Fruit fly (Drosophila melanogaster) whole organism, embryonic: ENCODE measurements around the gene Gclc.

Experiments used
- ATbp ChIP-seq: fragments of 200-800 bp; sonication (Bioruptor generic); optimal IDR thresholded peaks from 2 replicates; lab custom pipeline; 2017; ENCODE audit warnings: missing biosample characterization, mild to moderate bottlenecking, missing genetic modification characterization, missing genetic modification reagents
- Antp ChIP-seq: fragments of 200-800 bp; sonication (Bioruptor generic); optimal IDR thresholded peaks from 3 replicates; lab custom pipeline; 2016; ENCODE audit warnings: missing biosample characterization, missing genetic modification characterization
- Asciz ChIP-seq: fragments of 200-800 bp; sonication (Bioruptor generic); optimal IDR thresholded peaks from 2 replicates; lab custom pipeline; 2017; ENCODE audit warnings: missing biosample characterization, mild to moderate bottlenecking, missing genetic modification characterization, missing genetic modification reagents
- Atf-2 ChIP-seq: fragments of 200-800 bp; sonication (Bioruptor generic); optimal IDR thresholded peaks from 2 replicates; lab custom pipeline; 2016; ENCODE audit warnings: missing biosample characterization, missing genetic modification characterization
- Bdp1 ChIP-seq: fragments of 200-800 bp; sonication (Bioruptor generic); optimal IDR thresholded peaks from 3 replicates; lab custom pipeline; 2016; ENCODE audit warnings: missing biosample characterization, missing genetic modification characterization
- CG10565 ChIP-seq: fragments of 200-800 bp; sonication (Bioruptor generic); optimal IDR thresholded peaks from 3 replicates; lab custom pipeline; 2016; ENCODE audit warnings: missing biosample characterization, mild to moderate bottlenecking, missing genetic modification characterization
- CG10654 ChIP-seq: fragments of 200-800 bp; sonication (Bioruptor generic); optimal IDR thresholded peaks from 2 replicates; lab custom pipeline; 2016; ENCODE audit warnings: missing biosample characterization, missing genetic modification characterization
- CG11456 ChIP-seq: fragments of 200-800 bp; sonication (Bioruptor generic); IDR thresholded peaks from 3 replicates; pipeline ENCODE4 v1.3.6; 2022; ENCODE audit warnings: missing biosample characterization, missing genetic modification characterization
- CG11504 ChIP-seq: fragments of 200-800 bp; sonication (Bioruptor generic); optimal IDR thresholded peaks from 3 replicates; lab custom pipeline; 2019; ENCODE audit warnings: missing biosample characterization, mild to moderate bottlenecking, missing genetic modification characterization, moderate library complexity
- CG12071 ChIP-seq: fragments of 200-800 bp; sonication (Bioruptor generic); optimal IDR thresholded peaks from 3 replicates; lab custom pipeline; 2018; ENCODE audit warnings: missing biosample characterization, mild to moderate bottlenecking, missing genetic modification characterization
- CG13296 ChIP-seq: fragments of 200-800 bp; sonication (Bioruptor generic); optimal IDR thresholded peaks from 3 replicates; lab custom pipeline; 2018; ENCODE audit warnings: missing biosample characterization, mild to moderate bottlenecking, missing genetic modification characterization
- CG14860 ChIP-seq: fragments of 200-800 bp; sonication (Bioruptor generic); IDR thresholded peaks from 3 replicates; pipeline ENCODE4 v1.3.6; 2022; ENCODE audit warnings: missing biosample characterization, missing genetic modification characterization; ENCODE audit not compliant: partially characterized antibody
- CG15011 ChIP-seq: fragments of 200-800 bp; sonication (Bioruptor generic); optimal IDR thresholded peaks from 3 replicates; lab custom pipeline; 2018; ENCODE audit warnings: missing biosample characterization, mild to moderate bottlenecking, missing genetic modification characterization
- CG15479 ChIP-seq: fragments of 200-800 bp; sonication (Bioruptor generic); optimal IDR thresholded peaks from 3 replicates; lab custom pipeline; 2019; ENCODE audit warnings: missing biosample characterization, mild to moderate bottlenecking, missing genetic modification characterization, moderate library complexity
- CG16863 ChIP-seq: fragments of 200-800 bp; sonication (Bioruptor generic); optimal IDR thresholded peaks from 3 replicates; lab custom pipeline; 2016; ENCODE audit warnings: missing biosample characterization, missing genetic modification characterization
- CG17359 ChIP-seq: fragments of 200-800 bp; sonication (Bioruptor generic); optimal IDR thresholded peaks from 3 replicates; lab custom pipeline; 2018; ENCODE audit warnings: missing biosample characterization, mild to moderate bottlenecking, missing genetic modification characterization, moderate library complexity
- CG17829 ChIP-seq: fragments of 200-800 bp; optimal IDR thresholded peaks from 2 replicates; lab custom pipeline; 2019; ENCODE audit warnings: missing biosample characterization, mild to moderate bottlenecking, missing genetic modification characterization, moderate library complexity
- CG3995 ChIP-seq: fragments of 200-800 bp; sonication (Bioruptor generic); optimal IDR thresholded peaks from 3 replicates; lab custom pipeline; 2016; ENCODE audit warnings: missing biosample characterization, missing genetic modification characterization
- CG42726 ChIP-seq: fragments of 200-800 bp; sonication (Bioruptor generic); IDR thresholded peaks from 2 replicates; pipeline ENCODE4 v1.3.6; 2022; ENCODE audit warnings: missing biosample characterization, missing genetic modification characterization; ENCODE audit not compliant: partially characterized antibody
- CG4282 ChIP-seq: fragments of 200-800 bp; sonication (Bioruptor generic); optimal IDR thresholded peaks from 2 replicates; lab custom pipeline; 2016; ENCODE audit warnings: missing biosample characterization, missing genetic modification characterization
- CG6689 ChIP-seq: fragments of 200-800 bp; sonication (Bioruptor generic); IDR thresholded peaks from 2 replicates; pipeline ENCODE4 v1.3.6; 2022; ENCODE audit warnings: missing biosample characterization, missing genetic modification characterization
- CG7556 ChIP-seq: fragments of 200-800 bp; sonication (Bioruptor generic); optimal IDR thresholded peaks from 2 replicates; lab custom pipeline; 2017; ENCODE audit warnings: missing biosample characterization, mild to moderate bottlenecking, missing genetic modification characterization
- CG7987 ChIP-seq: fragments of 200-800 bp; sonication (Bioruptor generic); optimal IDR thresholded peaks from 2 replicates; lab custom pipeline; 2018; ENCODE audit warnings: missing biosample characterization, mild to moderate bottlenecking, missing genetic modification characterization, moderate library complexity
- D ChIP-seq, 2 experiments: fragments of 200-800 bp in 1 of 2; fragments of >200 bp in 1 of 2; sonication (Bioruptor generic) in 1 of 2; optimal IDR thresholded peaks; 2 replicates in 1 of 2; 3 replicates in 1 of 2; lab custom pipeline; 2017; ENCODE audit warnings: mild to moderate bottlenecking in 1 of 2, missing biosample characterization in 1 of 2, missing genetic modification characterization in 1 of 2, missing genetic modification reagents in 1 of 2
- HHEX ChIP-seq: fragments of 200-800 bp; sonication (Bioruptor generic); optimal IDR thresholded peaks from 3 replicates; lab custom pipeline; 2017; ENCODE audit warnings: missing biosample characterization, mild to moderate bottlenecking, missing genetic modification characterization, missing genetic modification reagents
- Hsf ChIP-seq: fragments of 200-800 bp; sonication (Bioruptor generic); optimal IDR thresholded peaks from 3 replicates; lab custom pipeline; 2016; ENCODE audit warnings: missing biosample characterization, missing genetic modification characterization
- Lhr ChIP-seq: fragments of 200-800 bp; sonication (Bioruptor generic); optimal IDR thresholded peaks from 3 replicates; lab custom pipeline; 2017; ENCODE audit warnings: mild to moderate bottlenecking, missing biosample characterization, missing genetic modification reagents, missing genetic modification characterization
- Mad ChIP-seq: fragments of 200-800 bp; sonication (Bioruptor generic); optimal IDR thresholded peaks from 2 replicates; lab custom pipeline; 2016; ENCODE audit warnings: missing biosample characterization, missing genetic modification characterization
- Meics ChIP-seq: fragments of 200-800 bp; sonication (Bioruptor generic); optimal IDR thresholded peaks from 2 replicates; lab custom pipeline; 2017; ENCODE audit warnings: missing biosample characterization, mild to moderate bottlenecking, missing genetic modification characterization
- NC2α ChIP-seq: fragments of 200-800 bp; sonication (Bioruptor generic); optimal IDR thresholded peaks from 2 replicates; lab custom pipeline; 2016; ENCODE audit warnings: missing biosample characterization, missing genetic modification characterization
- NfI ChIP-seq: fragments of 200-800 bp; sonication (Bioruptor generic); optimal IDR thresholded peaks from 3 replicates; lab custom pipeline; 2018; ENCODE audit warnings: missing biosample characterization, mild to moderate bottlenecking, missing genetic modification characterization, moderate library complexity
- Opbp ChIP-seq: fragments of 200-800 bp; sonication (Bioruptor generic); IDR thresholded peaks from 3 replicates; pipeline ENCODE4 v1.3.6; 2022; ENCODE audit warnings: missing biosample characterization, missing genetic modification characterization; ENCODE audit not compliant: partially characterized antibody
- Ptx1 ChIP-seq: fragments of 200-800 bp; sonication (Bioruptor generic); IDR thresholded peaks from 2 replicates; pipeline ENCODE4 v1.3.6; 2022; ENCODE audit warnings: missing biosample characterization, missing genetic modification characterization
- Trl ChIP-seq, 3 experiments: fragments of >200 bp in 2 of 3; fragments of 200-800 bp in 1 of 3; sonication (Bioruptor generic) in 1 of 3; optimal IDR thresholded peaks; 2 replicates in 1 of 3; 3 replicates in 2 of 3; lab custom pipeline; 2016 to 2017; ENCODE audit warnings: missing biosample characterization in 1 of 3, missing genetic modification characterization in 1 of 3
- ase ChIP-seq: fragments of 200-800 bp; sonication (Bioruptor generic); IDR thresholded peaks from 3 replicates; pipeline ENCODE4 v1.3.6; 2022; ENCODE audit warnings: missing biosample characterization, missing genetic modification characterization
- cwo ChIP-seq: fragments of 200-800 bp; sonication (Bioruptor generic); optimal IDR thresholded peaks from 3 replicates; lab custom pipeline; 2017; ENCODE audit warnings: missing biosample characterization, missing genetic modification characterization, mild to moderate bottlenecking, moderate library complexity, missing genetic modification reagents
- disco-r ChIP-seq: fragments of 200-800 bp; sonication (Bioruptor generic); optimal IDR thresholded peaks from 2 replicates; lab custom pipeline; 2016; ENCODE audit warnings: missing biosample characterization, missing genetic modification characterization
- dpn ChIP-seq, 2 experiments: fragments of 200-800 bp; sonication (Bioruptor generic); optimal IDR thresholded peaks; 3 replicates each; lab custom pipeline; 2016; ENCODE audit warnings: missing biosample characterization in 2 of 2, missing genetic modification characterization in 2 of 2
- jumu ChIP-seq: fragments of 200-800 bp; sonication (Bioruptor generic); optimal IDR thresholded peaks from 3 replicates; lab custom pipeline; 2016; ENCODE audit warnings: missing biosample characterization, missing genetic modification characterization
- maf-S ChIP-seq: fragments of 200-800 bp; sonication (Bioruptor generic); optimal IDR thresholded peaks from 2 replicates; lab custom pipeline; 2016; ENCODE audit warnings: missing biosample characterization, missing genetic modification characterization
- pita ChIP-seq: fragments of 200-800 bp; sonication (Bioruptor generic); optimal IDR thresholded peaks from 2 replicates; lab custom pipeline; 2017; ENCODE audit warnings: missing biosample characterization, mild to moderate bottlenecking, missing genetic modification characterization
- ranshi ChIP-seq: fragments of 200-800 bp; sonication (Bioruptor generic); IDR thresholded peaks from 2 replicates; pipeline ENCODE4 v1.3.6; 2022; ENCODE audit warnings: missing biosample characterization, missing genetic modification characterization
- sisA ChIP-seq: fragments of 200-800 bp; sonication (Bioruptor generic); IDR thresholded peaks from 2 replicates; pipeline ENCODE4 v1.3.6; 2022; ENCODE audit warnings: missing biosample characterization, missing genetic modification characterization
- so ChIP-seq: fragments of 200-800 bp; sonication (Bioruptor generic); IDR thresholded peaks from 3 replicates; pipeline ENCODE4 v1.3.6; 2022; ENCODE audit warnings: missing biosample characterization, missing genetic modification characterization
- sob ChIP-seq: fragments of 200-800 bp; sonication (Bioruptor generic); IDR thresholded peaks from 2 replicates; pipeline ENCODE4 v1.3.6; 2022; ENCODE audit warnings: missing biosample characterization, missing genetic modification characterization
- tio ChIP-seq: fragments of 200-800 bp; sonication (Bioruptor generic); optimal IDR thresholded peaks from 2 replicates; lab custom pipeline; 2017; ENCODE audit warnings: missing biosample characterization, missing genetic modification characterization, inconsistent platforms
- wdn ChIP-seq: fragments of 200-800 bp; sonication (Bioruptor generic); IDR thresholded peaks from 2 replicates; pipeline ENCODE4 v1.3.6; 2022; ENCODE audit warnings: missing biosample characterization, missing genetic modification characterization
- yki ChIP-seq: fragments of >200 bp; optimal IDR thresholded peaks from 3 replicates; lab custom pipeline; 2018

The Gclc gene

DNA sequence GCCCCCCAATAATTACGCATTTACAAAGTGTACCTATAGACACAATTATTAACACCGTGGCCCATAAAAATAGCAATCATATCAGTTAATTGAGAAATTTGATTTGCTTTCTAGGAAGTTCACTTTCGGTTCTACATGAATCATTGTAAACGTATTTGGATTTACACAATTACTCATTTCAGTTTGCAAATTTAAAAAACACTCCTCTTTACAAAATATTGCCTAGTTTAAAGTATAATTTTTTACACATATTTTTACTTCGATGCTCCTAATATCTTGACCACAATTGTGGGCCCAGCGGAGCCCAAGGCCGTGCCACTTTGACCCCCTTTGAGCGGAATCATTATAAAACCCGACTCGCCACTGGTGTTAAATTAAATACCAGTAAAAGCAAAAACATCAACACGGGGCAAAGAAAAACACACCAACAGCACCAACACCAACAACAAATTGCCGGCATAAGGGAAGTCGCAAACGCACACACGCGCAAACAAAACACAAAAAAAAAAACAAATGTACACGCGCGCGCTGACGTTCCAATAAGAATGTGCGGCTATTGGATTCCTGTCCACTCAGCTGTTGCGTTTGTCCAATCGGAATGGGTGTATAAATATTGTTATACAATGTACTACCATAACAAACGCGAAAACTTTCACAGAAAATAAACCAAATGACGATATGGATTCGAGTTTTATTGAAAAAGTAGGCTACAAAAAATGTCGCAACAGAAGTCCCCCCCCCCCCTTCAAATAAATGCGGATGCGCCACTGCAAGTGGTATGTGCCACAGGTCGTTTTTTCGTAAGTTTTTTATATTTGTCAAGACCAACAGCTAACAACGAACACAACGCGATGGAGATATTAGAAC lies 1.2 kb downstream of the Gclc start:
- peak; percentile 39; the same call in 1 of the 2 replicates for TF ChIP-seq sisA (GFP tag; lab: Robert Waterston, UW)
- TF ChIP-seq CG42726 (GFP tag; lab: Robert Waterston, UW), result no peak
- peak in 1 of 2 experiments; percentile 38 for TF ChIP-seq dpn (GFP tag; optimal IDR thresholded peaks at IDR 0.05; lab: Kevin White, UChicago)
- no peak for TF ChIP-seq CG3995 (GFP tag; lab: Kevin White, UChicago)
- peak; percentile 51; the same call in 1 of the 2 replicates for TF ChIP-seq Ptx1
- TF ChIP-seq Meics (GFP tag; lab: Kevin White, UChicago), result peak; percentile 82
- TF ChIP-seq CG10654 (GFP tag; lab: Kevin White, UChicago), result peak; percentile 42
- no peak for TF ChIP-seq Mad (GFP tag; lab: Kevin White, UChicago)
- TF ChIP-seq CG6689 (GFP tag; lab: Robert Waterston, UW), result peak; percentile 42
- peak; percentile 66 for TF ChIP-seq CG11504
- peak; percentile 62 for TF ChIP-seq CG15011
- TF ChIP-seq Hsf (GFP tag; lab: Kevin White, UChicago), result peak; percentile 71
- no peak for TF ChIP-seq NC2α (GFP tag; lab: Kevin White, UChicago)
- TF ChIP-seq Trl (optimal IDR thresholded peaks at IDR 0.05; lab: Kevin White, UChicago), result no peak
- TF ChIP-seq Trl (GFP tag; optimal IDR thresholded peaks at IDR 0.05; lab: Kevin White, UChicago), result no peak
- TF ChIP-seq Asciz (GFP tag; lab: Kevin White, UChicago), result peak; percentile 53
- no peak for TF ChIP-seq wdn (GFP tag; lab: Robert Waterston, UW)
- TF ChIP-seq ranshi (GFP tag; lab: Robert Waterston, UW), result peak; percentile 63; the same call in 1 of the 2 replicates
- peak; percentile 18 for TF ChIP-seq ATbp (GFP tag; lab: Kevin White, UChicago)
- TF ChIP-seq Atf-2, result peak; percentile 25
- no peak for TF ChIP-seq Opbp (GFP tag; lab: Robert Waterston, UW)
- peak; percentile 78 for TF ChIP-seq CG13296 (GFP tag; lab: Kevin White, UChicago)
- peak; percentile 49 for TF ChIP-seq CG16863 (GFP tag; lab: Kevin White, UChicago)
- no peak for TF ChIP-seq CG15479 (GFP tag; lab: Kevin White, UChicago)
- peak; percentile 74 for TF ChIP-seq CG7556 (GFP tag; lab: Kevin White, UChicago)
- no peak for TF ChIP-seq CG10565 (GFP tag; lab: Kevin White, UChicago)
- no peak for TF ChIP-seq pita (GFP tag; lab: Kevin White, UChicago)
- TF ChIP-seq jumu (GFP tag; lab: Kevin White, UChicago), result no peak
- TF ChIP-seq tio, result no peak
- no peak for TF ChIP-seq CG14860 (GFP tag; lab: Robert Waterston, UW)
- peak; percentile 41 for TF ChIP-seq CG17829 (tag; lab: Kevin White, UChicago)
- TF ChIP-seq D (optimal IDR thresholded peaks at IDR 0.05; lab: Kevin White, UChicago), result no peak
- TF ChIP-seq D (GFP tag; optimal IDR thresholded peaks at IDR 0.05; lab: Kevin White, UChicago), result peak; percentile 21
- peak; percentile 75 for TF ChIP-seq so (GFP tag; lab: Robert Waterston, UW)
- no peak for TF ChIP-seq ase (GFP tag; lab: Robert Waterston, UW)
- no peak for TF ChIP-seq yki
- peak; percentile 62 for TF ChIP-seq sob (GFP tag; lab: Robert Waterston, UW)
- peak; percentile 21 for TF ChIP-seq disco-r (GFP tag; lab: Kevin White, UChicago)
- peak; percentile 70 for TF ChIP-seq cwo
- peak; percentile 70 for TF ChIP-seq HHEX (GFP tag; lab: Kevin White, UChicago)
- no peak for TF ChIP-seq CG4282 (GFP tag; lab: Kevin White, UChicago)
- TF ChIP-seq CG17359, result peak; percentile 62
- TF ChIP-seq CG11456 (GFP tag; lab: Robert Waterston, UW), result no peak
- TF ChIP-seq maf-S (GFP tag; lab: Kevin White, UChicago), result peak; percentile 6
- TF ChIP-seq Antp, result no peak
- TF ChIP-seq Bdp1, result peak; percentile 28
- no peak for TF ChIP-seq Lhr (GFP tag; lab: Kevin White, UChicago)
- TF ChIP-seq CG12071 (GFP tag; lab: Kevin White, UChicago), result peak; percentile 55
- TF ChIP-seq NfI, result peak; percentile 78
- no peak for TF ChIP-seq CG7987 (GFP tag; lab: Kevin White, UChicago)
